Fruit fly (Drosophila melanogaster): Measurements from ENCODE around the gene CG8064.

Gene CG8064

DNA sequence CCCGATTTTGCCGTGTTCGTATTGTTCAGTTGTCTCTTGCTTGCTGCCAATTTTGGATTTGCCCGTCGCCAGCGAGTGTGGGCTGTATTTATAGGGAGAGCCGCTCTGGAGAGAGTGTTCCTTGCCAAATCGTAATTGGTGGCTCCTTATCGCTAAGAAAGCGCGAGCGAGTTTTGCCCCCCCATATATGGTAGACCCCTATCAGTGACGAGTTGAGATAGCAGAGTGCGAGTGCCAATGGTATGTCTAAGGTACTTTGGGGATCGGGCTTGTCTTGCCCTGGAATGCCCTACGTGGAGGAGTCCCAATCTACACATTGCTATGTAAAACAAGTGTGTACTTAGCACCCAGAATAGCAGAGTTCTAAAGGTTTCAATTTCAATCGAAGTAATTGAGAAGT is 4.0 kb upstream of the CG8064 start, which contains the start of gene CG7142 (continued):
- TF ChIP-seq sc (optimal IDR thresholded peaks at IDR 0.05) (no peak), sc (GFP tag; optimal IDR thresholded peaks at IDR 0.05) (no peak), CG8478 (optimal IDR thresholded peaks at IDR 0.05) (no peak), CG18599 (GFP tag; optimal IDR thresholded peaks at IDR 0.05) (peak; percentile 76), exex (tag; optimal IDR thresholded peaks at IDR 0.05) (peak; percentile 56), Xrp1 (GFP tag; IDR thresholded peaks at IDR 0.05) (no peak), CG12155 (GFP tag; optimal IDR thresholded peaks at IDR 0.05) (peak; percentile 7), ash1 (GFP tag; optimal IDR thresholded peaks at IDR 0.05) (no peak), CG14050 (GFP tag; IDR thresholded peaks at IDR 0.05) (no peak), Stat92E (GFP tag; optimal IDR thresholded peaks at IDR 0.05) (no peak), Sry-β (GFP tag; optimal IDR thresholded peaks at IDR 0.05) (no peak), gfzf (GFP tag; optimal IDR thresholded peaks at IDR 0.05) (no peak), az2 (GFP tag; optimal IDR thresholded peaks at IDR 0.05) (no peak), Hsf (GFP tag; optimal IDR thresholded peaks at IDR 0.05) (no peak), CG11696 (GFP tag; IDR thresholded peaks at IDR 0.05) (no peak), CG10431 (GFP tag; optimal IDR thresholded peaks at IDR 0.05) (no peak), Fer1 (GFP tag; optimal IDR thresholded peaks at IDR 0.05) (no peak), en (GFP tag; optimal IDR thresholded peaks at IDR 0.05) (no peak), CG9817 (tag; optimal IDR thresholded peaks at IDR 0.05) (no peak), chm (GFP tag; IDR thresholded peaks at IDR 0.05) (no peak), GATAe (GFP tag; conservative IDR thresholded peaks at IDR 0.05) (0 out of 2 replicates have a peak, but pooled peaks have one; percentile 35), tap (tag; optimal IDR thresholded peaks at IDR 0.05) (no peak), mam (GFP tag; optimal IDR thresholded peaks at IDR 0.05) (no peak), CG5953 (GFP tag; IDR thresholded peaks at IDR 0.05) (0 out of 2 replicates have a peak, but pooled peaks have one; percentile 5), sd (tag; optimal IDR thresholded peaks at IDR 0.05) (peak; percentile 55), mirr (GFP tag; optimal IDR thresholded peaks at IDR 0.05) (peak; percentile 31), CG12769 (tag; optimal IDR thresholded peaks at IDR 0.05) (peak; percentile 68), D (optimal IDR thresholded peaks at IDR 0.05) (no peak), D (GFP tag; optimal IDR thresholded peaks at IDR 0.05) (no peak), sug (tag; optimal IDR thresholded peaks at IDR 0.05) (peak; percentile 91), inv (GFP tag; IDR thresholded peaks at IDR 0.05; ENCODE audit: partially characterized antibody) (no peak), CG6765 (GFP tag; optimal IDR thresholded peaks at IDR 0.05) (no peak), Rfx (GFP tag; IDR thresholded peaks at IDR 0.05) (0 out of 2 replicates have a peak, but pooled peaks have one; percentile 25), grn (GFP tag; optimal IDR thresholded peaks at IDR 0.05) (peak; percentile 14), wor (GFP tag; IDR thresholded peaks at IDR 0.05) (no peak)

DNA sequence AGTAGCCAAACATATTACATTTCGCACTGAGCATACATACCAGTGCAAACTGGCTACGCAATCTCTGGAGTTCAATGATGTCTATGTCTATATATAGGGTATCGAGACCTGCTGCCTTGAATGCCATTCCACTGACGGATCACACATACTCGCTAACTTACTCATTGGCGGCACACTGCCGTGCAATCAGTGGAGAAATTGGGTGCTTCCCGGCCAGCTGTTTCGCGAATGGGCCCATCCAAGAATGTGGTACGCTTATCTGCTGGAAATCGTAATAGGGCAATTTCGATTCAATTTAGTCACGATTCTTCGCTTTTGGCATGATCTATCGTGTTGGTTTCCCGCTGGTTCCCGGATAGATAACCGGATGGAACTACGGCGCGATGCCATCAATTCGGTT is 3.3 kb upstream of the CG8064 start:
- TF ChIP-seq Asciz (GFP tag; optimal IDR thresholded peaks at IDR 0.05) (no peak), CG8388 (GFP tag; optimal IDR thresholded peaks at IDR 0.05) (no peak), bab2 (GFP tag; optimal IDR thresholded peaks at IDR 0.05) (no peak), Mad (GFP tag; optimal IDR thresholded peaks at IDR 0.05) (no peak), mirr (GFP tag; optimal IDR thresholded peaks at IDR 0.05) (peak; percentile 2), CG10654 (GFP tag; optimal IDR thresholded peaks at IDR 0.05) (no peak), lmd (GFP tag; IDR thresholded peaks at IDR 0.05) (no peak), sima (GFP tag; optimal IDR thresholded peaks at IDR 0.05) (no peak), CG2678 (tag; optimal IDR thresholded peaks at IDR 0.05) (no peak), h (optimal IDR thresholded peaks at IDR 0.05) (no peak), sd (tag; optimal IDR thresholded peaks at IDR 0.05) (peak; percentile 62), kah (GFP tag; optimal IDR thresholded peaks at IDR 0.05) (no peak), ttk (GFP tag; IDR thresholded peaks at IDR 0.05) (no peak), CG7556 (GFP tag; optimal IDR thresholded peaks at IDR 0.05) (no peak), B-H2 (GFP tag; optimal IDR thresholded peaks at IDR 0.05) (no peak), GATAe (GFP tag; conservative IDR thresholded peaks at IDR 0.05) (no peak), gro (GFP tag; optimal IDR thresholded peaks at IDR 0.05) (peak; percentile 7), exex (tag; optimal IDR thresholded peaks at IDR 0.05) (peak; percentile 40), Atf6 (GFP tag; IDR thresholded peaks at IDR 0.05) (no peak)

Measured in whole organism, embryonic.